Worm (Caenorhabditis elegans) whole organism, L4 larva: ENCODE measurements around the gene amph-1.
A peak's percentile ranks its signal among the peaks of the same experiment; 100 is the strongest.

Experiments used
- F44E2.7 ChIP-seq: fragments of 200-800 bp; sonication (Bioruptor generic); IDR thresholded peaks from 2 replicates; pipeline ENCODE4 v2.1.2; 2022; ENCODE audit warnings: missing genetic modification characterization, missing compliant biosample characterization
- ama-1 ChIP-seq: fragments of 150-350 bp; optimal IDR thresholded peaks from 2 replicates; lab custom pipeline; 2014; ENCODE audit warnings: inconsistent platforms, mixed read lengths
- arid-1 ChIP-seq: fragments of 200-800 bp; sonication (Bioruptor generic); conservative IDR thresholded peaks from 2 replicates; pipeline ENCODE4 v1.3.6; 2022; ENCODE audit warnings: missing genetic modification reagents, missing genetic modification characterization, missing compliant biosample characterization
- ceh-28 ChIP-seq: fragments of 150-350 bp; optimal IDR thresholded peaks from 2 replicates; lab custom pipeline; 2014; ENCODE audit warnings: missing biosample characterization, missing genetic modification reagents, missing genetic modification characterization
- dpl-1 ChIP-seq: fragments of 150-350 bp; optimal IDR thresholded peaks from 2 replicates; lab custom pipeline; 2014; ENCODE audit warnings: missing biosample characterization, missing genetic modification reagents, missing genetic modification characterization
- fkh-10 ChIP-seq: fragments of 150-350 bp; optimal IDR thresholded peaks from 2 replicates; lab custom pipeline; 2014; ENCODE audit warnings: missing biosample characterization, missing genetic modification reagents, missing genetic modification characterization
- lin-39 ChIP-seq: fragments of 150-350 bp; optimal IDR thresholded peaks from 2 replicates; lab custom pipeline; 2014; ENCODE audit warnings: missing biosample characterization, missing genetic modification reagents, missing genetic modification characterization
- nhr-11 ChIP-seq: fragments of 150-350 bp; optimal IDR thresholded peaks from 2 replicates; lab custom pipeline; 2014; ENCODE audit warnings: missing biosample characterization, missing genetic modification characterization
- nhr-6 ChIP-seq: fragments of 150-350 bp; optimal IDR thresholded peaks from 2 replicates; lab custom pipeline; 2014; ENCODE audit warnings: missing biosample characterization, missing genetic modification characterization
- rbr-2 ChIP-seq: sonication (generic microtip); optimal IDR thresholded peaks from 2 replicates; lab custom pipeline; 2016; ENCODE audit warnings: missing genotype, missing genetic modification characterization, missing compliant biosample characterization
- saeg-2 ChIP-seq: fragments of 200-800 bp; sonication (Bioruptor generic); IDR thresholded peaks from 2 replicates; pipeline ENCODE4 v1.3.6; 2022; ENCODE audit warnings: missing genetic modification reagents, missing genetic modification characterization, missing compliant biosample characterization
- unc-62 ChIP-seq, 3 experiments: fragments of 150-350 bp in 1 of 3; sonication (generic microtip); optimal IDR thresholded peaks in 2 of 3; peaks in 1 of 3; 1 replicate in 1 of 3; 2 replicates in 2 of 3; lab custom pipeline; 2014 to 2017; ENCODE audit warnings: missing biosample characterization in 3 of 3, missing genetic modification characterization in 3 of 3, missing genetic modification reagents in 3 of 3, missing genotype in 1 of 3
- zag-1 ChIP-seq: fragments of 150-350 bp; optimal IDR thresholded peaks from 2 replicates; lab custom pipeline; 2014; ENCODE audit warnings: missing biosample characterization, missing genetic modification characterization

ce11 chrIV:9651234-9651633 lies 3.6 kb upstream of the amph-1 start, which contains the start of gene chca-1:
- TF ChIP-seq fkh-10 (no peak), saeg-2 (GFP tag; lab: Robert Waterston, UW) (no peak), zag-1 (tag; lab: Kevin White, UChicago) (no peak), lin-39 (tag; lab: Kevin White, UChicago) (no peak), nhr-11 (tag; lab: Kevin White, UChicago) (no peak), dpl-1 (no peak), ama-1 (lab: Kevin White, UChicago) (no peak), nhr-6 (tag; lab: Kevin White, UChicago) (peak; percentile 33), arid-1 (GFP tag; lab: Robert Waterston, UW) (no peak), unc-62 (GFP tag; optimal IDR thresholded peaks at IDR 0.05 in 1 of 2; lab: Kevin White, UChicago) (peak in 1 of 2 experiments; percentile 44), unc-62 (tag; optimal IDR thresholded peaks at IDR 0.05; lab: Kevin White, UChicago) (no peak), ceh-28 (tag; lab: Kevin White, UChicago) (no peak), rbr-2 (no peak), F44E2.7 (GFP tag; lab: Robert Waterston, UW) (no peak)
